Worm (Caenorhabditis elegans): ENCODE measurements around the gene K05F1.1.
"Not testable (repeated sequence)": the region's sequence is repeated elsewhere in the genome, so short reads cannot be mapped to it uniquely, and the experiment has no call there.

The K05F1.1 gene

ce11 chrII:5801075-5801474 is at the start of gene K05F1.1, which contains the start of gene K05F1.9:
TSS of gene K05F1.1 (plus strand) at chrII:5801382.
TSS of gene K05F1.9 (minus strand) at chrII:5801175.
- TF ChIP-seq unc-62 (GFP tag; optimal IDR thresholded peaks at IDR 0.05): no peak

- no peak for TF ChIP-seq unc-62 (GFP tag; optimal IDR thresholded peaks at IDR 0.05)
Measured at ce11 chrII:5754168-5754567, 47.0 kb upstream of the K05F1.1 start, which contains the start of gene F10C1.8. TSS of gene F10C1.8 (plus strand) at chrII:5754468.

- not testable (repeated sequence) for TF ChIP-seq unc-62 (GFP tag; optimal IDR thresholded peaks at IDR 0.05)
Measured at ce11 chrII:5757656-5758055, 43.5 kb upstream of the K05F1.1 start, which contains the start of the genes F10C1.3 and F10C1.23. TSS of gene F10C1.3 (minus strand) at chrII:5757756. TSS of gene F10C1.23 (plus strand) at chrII:5758040.

DNA sequence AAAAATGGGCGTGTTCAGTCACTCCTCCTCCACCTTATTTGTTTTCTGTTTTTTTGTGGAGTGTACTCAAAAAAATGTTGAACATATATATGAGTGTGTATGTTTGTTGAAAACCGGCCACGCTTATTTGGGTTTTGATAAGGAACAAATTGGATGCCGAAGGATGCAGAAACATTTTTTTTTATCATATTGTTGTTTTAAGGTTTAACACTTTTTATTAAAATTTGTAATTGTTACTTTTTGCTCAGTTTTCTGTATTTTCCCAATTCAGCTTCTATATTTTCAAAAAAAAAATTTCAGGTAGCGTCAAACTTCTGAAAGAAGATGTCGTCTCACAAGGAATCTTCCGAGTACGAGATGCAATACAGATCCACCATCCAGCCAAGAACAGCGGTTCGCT is 35.9 kb upstream of the K05F1.1 start, which contains the start of gene ifb-1:
Gene ifb-1 (plus strand): TSS at position 301 of the 400 bp plus-strand sequence.
- TF ChIP-seq unc-62 (GFP tag; optimal IDR thresholded peaks at IDR 0.05): no peak

ce11 chrII:5768274-5768820 is 32.8 kb upstream of the K05F1.1 start:
- TF ChIP-seq unc-62 (GFP tag; optimal IDR thresholded peaks at IDR 0.05): no peak

- no peak for TF ChIP-seq unc-62 (GFP tag; optimal IDR thresholded peaks at IDR 0.05)
Measured at ce11 chrII:5772547-5773142, 28.5 kb upstream of the K05F1.1 start.

DNA sequence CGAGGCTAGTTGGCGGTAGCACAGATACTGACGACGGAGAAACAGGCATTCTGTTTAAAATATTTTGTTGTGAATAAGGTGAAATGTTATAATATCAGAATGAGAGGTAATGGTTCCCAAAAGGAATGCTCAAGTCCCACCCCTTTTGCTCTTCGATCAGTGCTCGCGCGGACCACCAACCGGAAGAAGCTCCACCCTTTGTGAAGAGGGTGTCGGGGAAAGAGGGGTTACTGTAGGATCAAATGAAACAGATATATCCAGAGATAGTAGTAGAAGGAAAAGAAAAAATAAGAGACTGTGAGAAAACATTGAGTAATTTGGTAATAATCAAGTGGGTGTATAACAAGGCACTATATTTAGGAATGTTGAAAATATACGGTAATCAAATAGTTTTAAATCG is 27.1 kb upstream of the K05F1.1 start, which contains the start of the genes dmd-5 and F10C1.1:
Gene dmd-5 (minus strand): TSS at position 101 of the 400 bp plus-strand sequence.
Gene F10C1.1 (plus strand): TSS at position 110 of the 400 bp plus-strand sequence.
- TF ChIP-seq unc-62 (GFP tag; optimal IDR thresholded peaks at IDR 0.05): no peak

- TF ChIP-seq unc-62 (GFP tag; optimal IDR thresholded peaks at IDR 0.05): no peak
Measured at ce11 chrII:5774879-5775278, 26.3 kb upstream of the K05F1.1 start.

ce11 chrII:5777372-5777771 is 23.8 kb upstream of the K05F1.1 start:
- TF ChIP-seq unc-62 (GFP tag; optimal IDR thresholded peaks at IDR 0.05): no peak

DNA sequence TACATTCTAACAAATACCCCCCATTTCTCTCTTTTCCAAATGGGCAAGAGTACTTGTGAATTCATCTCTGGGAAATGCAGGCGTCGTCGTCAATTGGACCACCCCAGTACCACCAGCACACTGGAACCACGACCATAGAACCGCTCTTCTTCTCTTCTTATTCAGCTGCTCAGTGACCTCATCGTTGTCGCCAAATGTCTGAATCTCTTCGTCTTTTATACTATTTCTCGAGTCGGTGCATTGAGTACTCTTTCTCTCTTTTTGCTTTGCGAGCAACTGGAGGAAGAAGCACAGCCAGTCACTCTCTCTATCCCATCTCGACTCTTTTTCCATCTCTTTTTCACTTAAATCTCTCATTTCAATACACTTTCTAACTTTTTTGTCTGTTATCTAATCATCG is 21.3 kb upstream of the K05F1.1 start:
- TF ChIP-seq unc-62 (GFP tag; optimal IDR thresholded peaks at IDR 0.05): no peak

ce11 chrII:5781935-5782921 is 19.0 kb upstream of the K05F1.1 start, which contains the start of gene K05F1.6:
TSS of gene K05F1.6 (plus strand) at chrII:5782520.
- no peak for TF ChIP-seq unc-62 (GFP tag; optimal IDR thresholded peaks at IDR 0.05)

DNA sequence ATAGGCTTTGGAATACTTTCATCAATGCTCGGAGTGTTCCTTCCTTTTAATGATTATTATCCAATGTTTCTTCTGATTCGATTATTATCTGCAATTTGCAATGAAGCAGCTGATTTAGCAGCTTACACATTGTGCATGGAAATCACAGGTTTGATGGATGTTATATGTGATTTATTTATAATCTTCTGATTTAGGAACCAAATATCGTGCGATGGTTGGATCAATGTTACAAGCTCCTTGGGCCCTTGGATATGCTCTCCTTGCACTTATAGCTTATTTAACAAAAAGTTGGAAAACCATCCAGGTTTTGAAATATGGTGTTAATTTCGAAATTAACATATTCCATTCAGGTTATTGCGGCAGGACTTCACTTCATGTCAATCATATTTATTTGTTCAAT is 15.7 kb upstream of the K05F1.1 start:
- no peak for TF ChIP-seq unc-62 (GFP tag; optimal IDR thresholded peaks at IDR 0.05)

DNA sequence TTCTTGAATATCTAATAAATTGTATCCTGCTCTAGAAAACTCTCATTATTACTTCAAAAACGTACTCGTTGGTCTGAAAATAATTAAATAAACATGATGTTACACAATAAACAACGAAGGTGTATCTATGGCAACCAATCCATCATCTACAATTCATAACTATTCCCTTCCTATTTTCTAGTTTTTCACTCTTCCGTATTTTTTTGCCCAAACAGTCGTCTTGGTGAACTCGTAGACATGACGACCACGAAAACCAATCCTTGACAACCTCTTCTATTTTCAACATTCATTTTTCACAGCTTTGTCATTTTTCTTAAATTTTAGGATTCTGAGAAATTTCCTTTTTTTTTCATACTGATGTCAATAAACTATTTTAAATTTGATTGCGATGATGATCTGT is 12.4 kb upstream of the K05F1.1 start, which contains the start of gene K05F1.13:
Gene K05F1.13 (plus strand): TSS at position 301 of the 400 bp plus-strand sequence.
- TF ChIP-seq unc-62 (GFP tag; optimal IDR thresholded peaks at IDR 0.05): no peak

DNA sequence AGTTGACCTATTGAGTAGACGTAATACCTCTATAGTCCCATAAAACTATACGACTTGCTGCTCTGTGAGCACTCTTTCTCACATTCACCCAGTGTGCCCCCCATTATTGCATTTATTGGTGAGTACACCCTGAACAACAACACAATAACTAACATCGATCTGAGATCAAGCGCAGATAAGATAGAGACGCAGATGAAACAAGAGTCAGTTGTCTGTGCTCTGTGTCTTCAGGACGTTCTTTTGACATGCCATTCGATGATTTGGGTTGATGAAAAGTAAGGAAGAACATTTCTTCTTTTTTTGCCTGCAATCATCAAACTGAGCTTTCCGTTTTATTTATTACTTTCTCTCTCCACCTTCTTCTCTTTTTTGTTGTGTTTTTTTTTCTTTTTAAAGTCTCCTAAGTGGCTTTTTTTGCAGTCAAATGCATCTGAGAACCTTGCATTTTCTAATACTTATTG is 10.8 kb upstream of the K05F1.1 start, which contains the start of gene lect-2:
Gene lect-2 (plus strand): TSS at position 411 of the 461 bp plus-strand sequence.
- TF ChIP-seq unc-62 (GFP tag; optimal IDR thresholded peaks at IDR 0.05): no peak

DNA sequence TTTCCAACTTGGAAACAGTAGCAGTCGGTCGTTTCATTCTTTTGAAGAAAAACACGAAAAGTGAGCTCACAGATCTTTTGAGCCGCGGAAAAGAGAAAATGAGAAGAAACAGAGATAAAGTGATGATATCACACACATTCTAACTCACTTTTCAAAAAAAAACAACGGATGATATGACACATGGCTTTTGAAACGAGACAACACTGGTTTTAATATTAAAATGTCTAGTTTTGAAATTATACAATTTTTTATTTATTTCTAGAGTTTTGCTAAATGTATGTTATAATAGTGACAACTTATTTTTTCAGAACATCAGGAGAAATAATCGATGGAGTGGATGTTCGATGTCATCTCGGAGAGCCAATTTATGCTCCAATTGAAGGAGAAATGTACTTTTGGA is 8.7 kb upstream of the K05F1.1 start, which contains the start of gene K05F1.14:
Gene K05F1.14 (minus strand): TSS at position 101 of the 400 bp plus-strand sequence.
- no peak for TF ChIP-seq unc-62 (GFP tag; optimal IDR thresholded peaks at IDR 0.05)
